Worm (Caenorhabditis elegans) whole organism, L3 larva: ENCODE data around the gene nuo-5.

Experiments
- lin-39 ChIP-seq: fragments of 150-350 bp; optimal IDR thresholded peaks from 2 replicates; lab custom pipeline; 2018; ENCODE audit warnings: missing biosample characterization, missing genetic modification reagents, missing genetic modification characterization
- nhr-25 ChIP-seq: sonication (generic microtip); optimal IDR thresholded peaks from 2 replicates; lab custom pipeline; 2017; ENCODE audit warnings: missing biosample characterization, missing genetic modification characterization
- nhr-28 ChIP-seq: fragments of 150-350 bp; optimal IDR thresholded peaks from 2 replicates; lab custom pipeline; 2014; ENCODE audit warnings: missing biosample characterization, missing genetic modification characterization
- nhr-43 ChIP-seq: sonication (generic microtip); optimal IDR thresholded peaks from 2 replicates; lab custom pipeline; 2016; ENCODE audit warnings: mild to moderate bottlenecking, missing genetic modification characterization, missing compliant biosample characterization; ENCODE audit not compliant: poor library complexity, severe bottlenecking
- nhr-77 ChIP-seq: fragments of 150-350 bp; optimal IDR thresholded peaks from 2 replicates; lab custom pipeline; 2014; ENCODE audit warnings: missing biosample characterization, missing genetic modification characterization
- pha-4 ChIP-seq: fragments of 150-350 bp; optimal IDR thresholded peaks from 2 replicates; lab custom pipeline; 2014; ENCODE audit warnings: missing biosample characterization, missing genetic modification reagents, missing genetic modification characterization
- snpc-4 ChIP-seq: fragments of 150-350 bp; optimal IDR thresholded peaks from 2 replicates; lab custom pipeline; 2014; ENCODE audit warnings: missing biosample characterization, missing genetic modification characterization
- unc-62 ChIP-seq: fragments of 150-350 bp; sonication (generic microtip); optimal IDR thresholded peaks from 4 replicates; lab custom pipeline; 2014; ENCODE audit warnings: missing biosample characterization, missing genetic modification reagents, missing genetic modification characterization
- ztf-4 ChIP-seq: fragments of 150-350 bp; optimal IDR thresholded peaks from 2 replicates; lab custom pipeline; 2014; ENCODE audit warnings: missing biosample characterization, missing genetic modification characterization

ce11 chrV:2750006-2750405 lies 51.2 kb downstream of the nuo-5 start, which contains the start of gene srx-24:
- TF ChIP-seq lin-39 (no peak), nhr-77 (tag; lab: Kevin White, UChicago) (no peak), snpc-4 (no peak), unc-62 (no peak), nhr-25 (tag; lab: Kevin White, UChicago) (no peak), nhr-43 (no peak), nhr-28 (no peak), pha-4 (tag; lab: Kevin White, UChicago) (no peak), ztf-4 (tag; lab: Kevin White, UChicago) (no peak)
